Fruit fly (Drosophila melanogaster): ENCODE results near the gene fz2.

fz2 gene

DNA sequence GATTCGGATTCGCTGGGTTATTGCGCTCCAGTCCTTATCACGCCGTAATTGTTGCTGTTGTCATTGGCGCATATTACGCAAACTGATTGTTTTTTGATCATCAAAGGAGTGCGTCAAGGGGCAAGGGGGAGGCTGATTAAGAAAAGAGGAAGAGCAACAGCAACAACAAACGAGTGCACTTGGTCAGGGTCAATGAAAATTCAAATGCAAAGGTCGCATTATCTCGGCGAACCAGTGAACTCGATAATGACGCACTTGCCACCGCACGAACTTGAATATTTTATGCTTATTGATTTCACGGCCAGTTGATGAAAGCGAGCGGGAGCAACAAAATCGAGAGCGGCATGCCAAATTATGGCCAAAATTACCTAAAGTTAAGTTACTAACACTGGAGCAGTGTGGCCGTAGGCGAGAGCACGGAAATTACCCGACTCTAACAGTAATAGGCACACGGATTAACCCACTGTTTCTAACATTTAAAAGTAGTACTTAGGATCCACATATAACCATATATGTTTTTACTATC, 25.2 kb upstream of the fz2 start, which contains the start of gene nes:
nes (minus strand) TSS at position 402 of the 526 bp plus-strand sequence.
- TF ChIP-seq CG34224 (GFP tag; IDR thresholded peaks at IDR 0.05; ENCODE audit: partially characterized antibody) (no peak), CG1832 (GFP tag; optimal IDR thresholded peaks at IDR 0.05) (no peak), Blimp-1 (GFP tag; optimal IDR thresholded peaks at IDR 0.05) (no peak), CG6854 (GFP tag; optimal IDR thresholded peaks at IDR 0.05) (peak; percentile 15), tio (GFP tag; optimal IDR thresholded peaks at IDR 0.05) (no peak), eyg (GFP tag; optimal IDR thresholded peaks at IDR 0.05) (no peak), jing (GFP tag; optimal IDR thresholded peaks at IDR 0.05) (no peak), so (GFP tag; IDR thresholded peaks at IDR 0.05) (no peak), ash1 (GFP tag; optimal IDR thresholded peaks at IDR 0.05) (no peak), CG12769 (tag; optimal IDR thresholded peaks at IDR 0.05) (peak; percentile 45), CG11085 (GFP tag; IDR thresholded peaks at IDR 0.05) (no peak), CG8924 (tag; optimal IDR thresholded peaks at IDR 0.05) (peak; percentile 23), CG4424 (GFP tag; optimal IDR thresholded peaks at IDR 0.05) (no peak), CG10147 (GFP tag; optimal IDR thresholded peaks at IDR 0.05) (peak; percentile 37), stwl (tag; optimal IDR thresholded peaks at IDR 0.05) (peak; percentile 79), seq (GFP tag; IDR thresholded peaks at IDR 0.05) (no peak), gcm (GFP tag; optimal IDR thresholded peaks at IDR 0.05) (no peak), luna (GFP tag; optimal IDR thresholded peaks at IDR 0.05) (no peak), gsb (GFP tag; IDR thresholded peaks at IDR 0.05) (no peak), Rfx (GFP tag; IDR thresholded peaks at IDR 0.05) (0 out of 2 replicates have a peak, but pooled peaks have one; percentile 10), klu (GFP tag; IDR thresholded peaks at IDR 0.05) (no peak), CG17612 (GFP tag; IDR thresholded peaks at IDR 0.05) (no peak), org-1 (GFP tag; optimal IDR thresholded peaks at IDR 0.05) (no peak), CG12299 (tag; optimal IDR thresholded peaks at IDR 0.05) (peak; percentile 6), CG11456 (GFP tag; IDR thresholded peaks at IDR 0.05) (no peak), hbn (GFP tag; IDR thresholded peaks at IDR 0.05; ENCODE audit: partially characterized antibody) (no peak), CG15479 (GFP tag; optimal IDR thresholded peaks at IDR 0.05) (no peak), CG6175 (GFP tag; IDR thresholded peaks at IDR 0.05) (no peak), CG11695 (GFP tag; IDR thresholded peaks at IDR 0.05) (no peak), pros (GFP tag; optimal IDR thresholded peaks at IDR 0.05) (no peak), MESR4 (GFP tag; optimal IDR thresholded peaks at IDR 0.05) (peak; percentile 88), CG12219 (GFP tag; optimal IDR thresholded peaks at IDR 0.05) (no peak), CG12104 (GFP tag; optimal IDR thresholded peaks at IDR 0.05) (no peak), CG11696 (GFP tag; IDR thresholded peaks at IDR 0.05) (no peak), CG4854 (GFP tag; optimal IDR thresholded peaks at IDR 0.05) (no peak), CG13424 (tag; optimal IDR thresholded peaks at IDR 0.05) (no peak), CG13287 (GFP tag; IDR thresholded peaks at IDR 0.05; ENCODE audit: partially characterized antibody) (peak; percentile 47; the same call in 1 of the 2 replicates), Mes4 (GFP tag; optimal IDR thresholded peaks at IDR 0.05) (no peak), bbx (GFP tag; IDR thresholded peaks at IDR 0.05; ENCODE audit: partially characterized antibody) (peak; percentile 30; the same call in 1 of the 2 replicates), CG13296 (GFP tag; optimal IDR thresholded peaks at IDR 0.05) (no peak), CG30020 (tag; optimal IDR thresholded peaks at IDR 0.05) (no peak), Sox102F (GFP tag; optimal IDR thresholded peaks at IDR 0.05) (no peak), sens-2 (GFP tag; IDR thresholded peaks at IDR 0.05) (no peak), MTF-1 (GFP tag; optimal IDR thresholded peaks at IDR 0.05; ENCODE audit: borderline replicate concordance) (no peak), Myb (GFP tag; optimal IDR thresholded peaks at IDR 0.05) (no peak), scrt (GFP tag; optimal IDR thresholded peaks at IDR 0.05) (no peak), sens (GFP tag) (peak; percentile 74), danr (GFP tag; IDR thresholded peaks at IDR 0.05) (no peak), Xbp1 (GFP tag; optimal IDR thresholded peaks at IDR 0.05) (peak; percentile 38), HmgD (GFP tag; optimal IDR thresholded peaks at IDR 0.05) (no peak), gce (GFP tag; IDR thresholded peaks at IDR 0.05) (no peak)
